Worm (Caenorhabditis elegans) whole organism, mixed stage, embryonic: ENCODE data around the gene slcr-46.1.
"Not testable (repeated sequence)": the region's sequence is repeated elsewhere in the genome, so short reads cannot be mapped to it uniquely, and the experiment has no call there.

Experiments
- ces-1 ChIP-seq: fragments of 150-350 bp; optimal IDR thresholded peaks from 2 replicates; lab custom pipeline; 2014; ENCODE audit warnings: missing biosample characterization, missing genetic modification reagents, missing genetic modification characterization
- cnd-1 ChIP-seq: fragments of 200-800 bp; sonication (Bioruptor generic); optimal IDR thresholded peaks from 2 replicates; lab custom pipeline; 2018; ENCODE audit warnings: mild to moderate bottlenecking, missing genetic modification characterization, missing compliant biosample characterization
- elt-1 ChIP-seq: sonication (generic microtip); optimal IDR thresholded peaks from 2 replicates; lab custom pipeline; 2017; ENCODE audit warnings: missing genetic modification characterization, mild to moderate bottlenecking, missing compliant biosample characterization, antibody characterized with exemption, moderate library complexity, borderline replicate concordance; ENCODE audit not compliant: insufficient read depth
- lin-13 ChIP-seq: fragments of 150-350 bp; optimal IDR thresholded peaks from 2 replicates; lab custom pipeline; 2014; ENCODE audit warnings: missing biosample characterization, missing genetic modification characterization
- lsy-2 ChIP-seq: fragments of 150-350 bp; optimal IDR thresholded peaks from 2 replicates; lab custom pipeline; 2014; ENCODE audit warnings: missing biosample characterization, missing genetic modification characterization
- nhr-12 ChIP-seq: fragments of 150-350 bp; optimal IDR thresholded peaks from 2 replicates; lab custom pipeline; 2014; ENCODE audit warnings: missing biosample characterization, missing genetic modification characterization
- nhr-237 ChIP-seq: fragments of 150-350 bp; optimal IDR thresholded peaks from 2 replicates; lab custom pipeline; 2014; ENCODE audit warnings: missing biosample characterization, missing genetic modification characterization
- pha-4 ChIP-seq: fragments of 150-350 bp; optimal IDR thresholded peaks from 2 replicates; lab custom pipeline; 2018; ENCODE audit warnings: missing biosample characterization, missing genetic modification reagents, missing genetic modification characterization
- sem-2 ChIP-seq: fragments of 200-800 bp; sonication (Bioruptor generic); optimal IDR thresholded peaks from 2 replicates; lab custom pipeline; 2018; ENCODE audit warnings: mild to moderate bottlenecking, missing genetic modification characterization, missing compliant biosample characterization
- tbx-8 ChIP-seq: fragments of 200-800 bp; sonication (Bioruptor generic); optimal IDR thresholded peaks from 2 replicates; lab custom pipeline; 2018; ENCODE audit warnings: mild to moderate bottlenecking, missing genetic modification characterization, moderate library complexity, missing compliant biosample characterization
- ztf-11 ChIP-seq: fragments of 150-350 bp; optimal IDR thresholded peaks from 2 replicates; lab custom pipeline; 2014; ENCODE audit warnings: missing biosample characterization, missing genetic modification characterization

DNA sequence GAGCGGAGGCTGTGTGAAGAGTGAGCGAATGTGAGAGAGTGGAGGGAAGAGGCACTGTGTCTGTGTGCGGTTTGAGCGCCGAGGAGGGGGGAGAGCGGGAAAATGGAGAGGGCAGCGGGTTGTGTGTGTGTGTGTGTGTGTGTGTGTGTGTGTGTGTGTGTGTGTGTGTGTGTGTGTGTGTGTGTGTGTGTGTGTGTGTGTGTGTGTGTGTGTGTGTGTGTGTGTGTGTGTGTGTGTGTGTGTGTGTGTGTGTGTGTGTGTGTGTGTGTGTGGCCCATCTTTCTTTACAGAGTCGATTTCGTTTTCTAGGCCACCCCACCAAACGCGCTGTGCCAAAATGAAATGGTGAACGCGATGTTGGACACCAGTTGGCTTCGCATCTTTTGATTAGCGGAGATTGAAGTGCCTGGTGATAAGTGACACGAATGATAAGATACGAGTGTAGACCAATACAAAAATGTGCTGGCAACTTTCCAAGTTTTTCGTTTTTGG is 25.7 kb upstream of the slcr-46.1 start:
- TF ChIP-seq tbx-8 (GFP tag; lab: Kevin White, UChicago) (peak; percentile 73), nhr-12 (tag; lab: Kevin White, UChicago) (peak; percentile 92), cnd-1 (tag; lab: Kevin White, UChicago) (peak; percentile 93), sem-2 (GFP tag; lab: Kevin White, UChicago) (peak; percentile 73), lin-13 (tag; lab: Kevin White, UChicago) (peak; percentile 66), pha-4 (peak; percentile 51), ztf-11 (peak; percentile 34)
- not testable (repeated sequence) for TF ChIP-seq lsy-2 (tag; lab: Kevin White, UChicago); ces-1 (GFP tag; lab: Kevin White, UChicago); nhr-237 (tag; lab: Kevin White, UChicago); elt-1 (tag; lab: Kevin White, UChicago)
